Fruit fly (Drosophila melanogaster) whole organism, adult: ENCODE measurements around the gene Trp1.

ENCODE experiments used
- CG11617 ChIP-seq: fragments of 200-800 bp; sonication (Bioruptor generic); optimal IDR thresholded peaks from 2 replicates; lab custom pipeline; 2017; ENCODE audit warnings: mild to moderate bottlenecking, missing biosample characterization, missing genetic modification reagents, missing genetic modification characterization
- CG12768 ChIP-seq: fragments of 200-800 bp; sonication (Bioruptor generic); optimal IDR thresholded peaks from 2 replicates; lab custom pipeline; 2017; ENCODE audit warnings: missing biosample characterization, missing genetic modification characterization, mild to moderate bottlenecking, moderate library complexity, missing genetic modification reagents
- CG14711 ChIP-seq: fragments of 200-800 bp; sonication (Bioruptor generic); optimal IDR thresholded peaks from 2 replicates; lab custom pipeline; 2018; ENCODE audit warnings: missing biosample characterization, mild to moderate bottlenecking, missing genetic modification characterization, moderate library complexity
- CG1620 ChIP-seq: fragments of 200-800 bp; sonication (Bioruptor generic); optimal IDR thresholded peaks from 2 replicates; lab custom pipeline; 2016; ENCODE audit warnings: missing biosample characterization, missing genetic modification characterization
- CG33017 ChIP-seq: fragments of 200-800 bp; sonication (Bioruptor generic); optimal IDR thresholded peaks from 2 replicates; lab custom pipeline; 2018; ENCODE audit warnings: missing biosample characterization, mild to moderate bottlenecking, missing genetic modification characterization, moderate library complexity
- CG5204 ChIP-seq: fragments of 200-800 bp; sonication (Bioruptor generic); optimal IDR thresholded peaks from 2 replicates; lab custom pipeline; 2016; ENCODE audit warnings: missing biosample characterization, missing genetic modification characterization
- CG7045 ChIP-seq: fragments of 200-800 bp; sonication (Bioruptor generic); optimal IDR thresholded peaks from 2 replicates; lab custom pipeline; 2017; ENCODE audit warnings: missing biosample characterization, mild to moderate bottlenecking, missing genetic modification characterization
- CG7101 ChIP-seq: fragments of 200-800 bp; sonication (Bioruptor generic); optimal IDR thresholded peaks from 2 replicates; lab custom pipeline; 2018; ENCODE audit warnings: missing biosample characterization, mild to moderate bottlenecking, missing genetic modification characterization, moderate library complexity
- Clk ChIP-seq: fragments of 200-800 bp; sonication (Bioruptor generic); optimal IDR thresholded peaks from 2 replicates; lab custom pipeline; 2017; ENCODE audit warnings: missing biosample characterization, missing genetic modification characterization
- Crg-1 ChIP-seq: fragments of 200-800 bp; sonication (Bioruptor generic); optimal IDR thresholded peaks from 2 replicates; lab custom pipeline; 2016; ENCODE audit warnings: missing biosample characterization, missing genetic modification characterization
- Hr96 ChIP-seq: fragments of 200-800 bp; sonication (Bioruptor generic); optimal IDR thresholded peaks from 2 replicates; lab custom pipeline; 2016; ENCODE audit warnings: missing biosample characterization, missing genetic modification characterization
- Mnt ChIP-seq: fragments of 200-800 bp; sonication (Bioruptor generic); optimal IDR thresholded peaks from 2 replicates; lab custom pipeline; 2016; ENCODE audit warnings: missing biosample characterization, mild to moderate bottlenecking, missing genetic modification characterization
- bab1 ChIP-seq: fragments of 200-800 bp; sonication (Bioruptor generic); optimal IDR thresholded peaks from 3 replicates; lab custom pipeline; 2019; ENCODE audit warnings: missing biosample characterization, mild to moderate bottlenecking, missing genetic modification characterization, moderate library complexity
- cic ChIP-seq: fragments of 200-800 bp; sonication (Bioruptor generic); optimal IDR thresholded peaks from 2 replicates; lab custom pipeline; 2017; ENCODE audit warnings: missing biosample characterization, mild to moderate bottlenecking, missing genetic modification characterization, moderate library complexity
- cnc ChIP-seq, 2 experiments: fragments of >200 bp; optimal IDR thresholded peaks; 2 replicates each; lab custom pipeline; 2017
- kay ChIP-seq: fragments of 200-800 bp; sonication (Bioruptor generic); peaks from one replicate; lab custom pipeline; 2016; ENCODE audit warnings: missing biosample characterization, missing genetic modification characterization, borderline replicate concordance
- ovo ChIP-seq: fragments of 200-800 bp; sonication (Bioruptor generic); optimal IDR thresholded peaks from 2 replicates; lab custom pipeline; 2016; ENCODE audit warnings: missing biosample characterization, missing genetic modification characterization
- pad ChIP-seq: fragments of 200-800 bp; sonication (Bioruptor generic); optimal IDR thresholded peaks from 3 replicates; lab custom pipeline; 2017; ENCODE audit warnings: missing biosample characterization, missing genetic modification characterization, mild to moderate bottlenecking, moderate library complexity, missing genetic modification reagents
- tj ChIP-seq: fragments of 200-800 bp; sonication (Bioruptor generic); optimal IDR thresholded peaks from 3 replicates; lab custom pipeline; 2017; ENCODE audit warnings: missing biosample characterization, mild to moderate bottlenecking, missing genetic modification characterization, moderate library complexity
- toe ChIP-seq: fragments of 200-800 bp; sonication (Bioruptor generic); optimal IDR thresholded peaks from 2 replicates; lab custom pipeline; 2016; ENCODE audit warnings: missing biosample characterization, missing genetic modification characterization

The Trp1 gene

dm6 chr2L:9989275-9989674 lies 19.9 kb upstream of the Trp1 start:
- TF ChIP-seq CG12768 (GFP tag; lab: Kevin White, UChicago) = no peak
- no peak for TF ChIP-seq CG7101
- TF ChIP-seq Mnt = no peak
- TF ChIP-seq Crg-1 (GFP tag; lab: Kevin White, UChicago) = no peak
- TF ChIP-seq cic = no peak
- TF ChIP-seq bab1 = no peak
- TF ChIP-seq pad = no peak
- no peak for TF ChIP-seq CG33017
- no peak for TF ChIP-seq ovo (GFP tag; lab: Kevin White, UChicago)
- no peak for TF ChIP-seq tj
- TF ChIP-seq kay (GFP tag; lab: Kevin White, UChicago) = no peak
- TF ChIP-seq Clk (GFP tag; lab: Kevin White, UChicago) = no peak
- TF ChIP-seq Hr96 (GFP tag; lab: Kevin White, UChicago) = no peak
- no peak for TF ChIP-seq CG11617
- no peak for TF ChIP-seq CG5204 (GFP tag; lab: Kevin White, UChicago)
- TF ChIP-seq toe (GFP tag; lab: Kevin White, UChicago) = no peak

- TF ChIP-seq Hr96 (GFP tag; lab: Kevin White, UChicago) (no peak), CG14711 (no peak), Crg-1 (GFP tag; lab: Kevin White, UChicago) (no peak), pad (no peak)
Observed at dm6 chr2L:9989846-9990506, 19.2 kb upstream of the Trp1 start.

dm6 chr2L:9994382-9994781 lies 14.8 kb upstream of the Trp1 start:
- TF ChIP-seq cnc (optimal IDR thresholded peaks at IDR 0.05; lab: Kevin White, UChicago) (no peak), CG11617 (no peak), Mnt (no peak), kay (GFP tag; lab: Kevin White, UChicago) (no peak), Crg-1 (GFP tag; lab: Kevin White, UChicago) (no peak), toe (GFP tag; lab: Kevin White, UChicago) (no peak), CG5204 (GFP tag; lab: Kevin White, UChicago) (no peak), cic (no peak), CG1620 (GFP tag; lab: Kevin White, UChicago) (no peak), tj (no peak), CG12768 (GFP tag; lab: Kevin White, UChicago) (no peak), CG7101 (no peak)

dm6 chr2L:9996553-9996952 lies 12.6 kb upstream of the Trp1 start:
- TF ChIP-seq CG11617 (peak; percentile 14), CG7045 (no peak), Crg-1 (GFP tag; lab: Kevin White, UChicago) (no peak), ovo (GFP tag; lab: Kevin White, UChicago) (no peak)

- TF ChIP-seq tj (peak; percentile 94), cic (no peak), CG14711 (peak; percentile 58), bab1 (peak; percentile 64), kay (GFP tag; lab: Kevin White, UChicago) (peak; percentile 5)
Observed at dm6 chr2L:10002408-10003358, 6.5 kb upstream of the Trp1 start, which contains the start of the genes CG31875 and SoYb. Gene CG31875 (minus strand): TSS chr2L:10002736. Gene SoYb (minus strand): TSS chr2L:10002736.

- TF ChIP-seq toe (GFP tag; lab: Kevin White, UChicago) (peak; percentile 76), CG7101 (peak; percentile 77), Crg-1 (GFP tag; lab: Kevin White, UChicago) (peak; percentile 77), CG1620 (GFP tag; lab: Kevin White, UChicago) (peak; percentile 77), cnc (optimal IDR thresholded peaks at IDR 0.05; lab: Kevin White, UChicago) (peak; percentile 3 to 47), cic (no peak), CG12768 (GFP tag; lab: Kevin White, UChicago) (peak; percentile 66), CG14711 (peak; percentile 44), Clk (GFP tag; lab: Kevin White, UChicago) (peak; percentile 25), CG7045 (peak; percentile 45), CG33017 (peak; percentile 44), CG11617 (peak; percentile 33), Hr96 (GFP tag; lab: Kevin White, UChicago) (peak; percentile 51), ovo (GFP tag; lab: Kevin White, UChicago) (peak; percentile 59), CG5204 (GFP tag; lab: Kevin White, UChicago) (peak; percentile 44), tj (peak; percentile 15), Mnt (peak; percentile 71), bab1 (peak; percentile 61), kay (GFP tag; lab: Kevin White, UChicago) (no peak), pad (peak; percentile 65)
Observed at dm6 chr2L:10003593-10003992, 5.6 kb upstream of the Trp1 start, which contains the start of gene Ndf. Gene Ndf (plus strand): TSS chr2L:10003832.

dm6 chr2L:10004574-10004973 lies 4.6 kb upstream of the Trp1 start:
- no peak for TF ChIP-seq cnc (optimal IDR thresholded peaks at IDR 0.05; lab: Kevin White, UChicago)
- TF ChIP-seq pad = no peak
- no peak for TF ChIP-seq cic
- no peak for TF ChIP-seq CG1620 (GFP tag; lab: Kevin White, UChicago)
- TF ChIP-seq bab1 = no peak
- TF ChIP-seq CG5204 (GFP tag; lab: Kevin White, UChicago) = no peak
- no peak for TF ChIP-seq CG14711
- TF ChIP-seq CG7101 = no peak
- no peak for TF ChIP-seq Hr96 (GFP tag; lab: Kevin White, UChicago)
- TF ChIP-seq CG33017 = no peak
- TF ChIP-seq CG11617 = no peak
- no peak for TF ChIP-seq tj
- TF ChIP-seq kay (GFP tag; lab: Kevin White, UChicago) = no peak
- TF ChIP-seq Mnt = no peak
- TF ChIP-seq toe (GFP tag; lab: Kevin White, UChicago) = no peak
- no peak for TF ChIP-seq Clk (GFP tag; lab: Kevin White, UChicago)
- TF ChIP-seq CG7045 = no peak
- TF ChIP-seq ovo (GFP tag; lab: Kevin White, UChicago) = no peak
- TF ChIP-seq CG12768 (GFP tag; lab: Kevin White, UChicago) = no peak
- TF ChIP-seq Crg-1 (GFP tag; lab: Kevin White, UChicago) = no peak
